Fruit fly (Drosophila melanogaster): ENCODE measurements around the gene CG11698.

CG11698 gene

dm6 chr3R:8334982-8335381, 23.0 kb downstream of the CG11698 start:
- no peak for TF ChIP-seq psq (optimal IDR thresholded peaks at IDR 0.05)
- TF ChIP-seq pan (optimal IDR thresholded peaks at IDR 0.05) = no peak
- no peak for TF ChIP-seq CG8478 (optimal IDR thresholded peaks at IDR 0.05)

- TF ChIP-seq EcR (GFP tag; optimal IDR thresholded peaks at IDR 0.05) = no peak
- TF ChIP-seq psq (optimal IDR thresholded peaks at IDR 0.05) = no peak
- TF ChIP-seq pan (optimal IDR thresholded peaks at IDR 0.05) = no peak
- TF ChIP-seq usp (GFP tag; optimal IDR thresholded peaks at IDR 0.05) = no peak
- no peak for TF ChIP-seq Dll (optimal IDR thresholded peaks at IDR 0.05)
- TF ChIP-seq CG8478 (optimal IDR thresholded peaks at IDR 0.05) = no peak
These were observed 24.1 kb downstream of the CG11698 start for dm6 chr3R:8336012-8336567.

- no peak for TF ChIP-seq CG8478 (optimal IDR thresholded peaks at IDR 0.05)
- no peak for TF ChIP-seq psq (optimal IDR thresholded peaks at IDR 0.05)
- TF ChIP-seq Dll (optimal IDR thresholded peaks at IDR 0.05) = no peak
- no peak for TF ChIP-seq EcR (GFP tag; optimal IDR thresholded peaks at IDR 0.05)
- TF ChIP-seq usp (GFP tag; optimal IDR thresholded peaks at IDR 0.05) = no peak
- TF ChIP-seq pan (optimal IDR thresholded peaks at IDR 0.05) = no peak
These were observed 28.8 kb downstream of the CG11698 start, which contains the start of the genes COX7A and Arl2 for dm6 chr3R:8340675-8341275. TSS of gene COX7A (minus strand) at chr3R:8341043. TSS of gene Arl2 (plus strand) at chr3R:8341100.

dm6 chr3R:8343251-8343744, 31.3 kb downstream of the CG11698 start, which contains the start of the genes PNKP and COX7AL:
TSS of gene PNKP (minus strand) at chr3R:8343516.
TSS of gene COX7AL (plus strand) at chr3R:8343669.
- TF ChIP-seq psq (optimal IDR thresholded peaks at IDR 0.05) (no peak), EcR (GFP tag; optimal IDR thresholded peaks at IDR 0.05) (no peak), usp (GFP tag; optimal IDR thresholded peaks at IDR 0.05) (no peak), Dll (optimal IDR thresholded peaks at IDR 0.05) (no peak), CG8478 (optimal IDR thresholded peaks at IDR 0.05) (no peak), pan (optimal IDR thresholded peaks at IDR 0.05) (no peak)

dm6 chr3R:8344174-8344573, 32.2 kb downstream of the CG11698 start, which contains the start of gene DppIII:
TSS of gene DppIII (plus strand) at chr3R:8344400.
- TF ChIP-seq EcR (GFP tag; optimal IDR thresholded peaks at IDR 0.05) (no peak), CG8478 (optimal IDR thresholded peaks at IDR 0.05) (no peak), usp (GFP tag; optimal IDR thresholded peaks at IDR 0.05) (no peak), psq (optimal IDR thresholded peaks at IDR 0.05) (no peak), Dll (optimal IDR thresholded peaks at IDR 0.05) (no peak), pan (optimal IDR thresholded peaks at IDR 0.05) (no peak)

dm6 chr3R:8347279-8347678, 35.3 kb downstream of the CG11698 start, which contains the start of gene CG7352:
TSS of gene CG7352 (plus strand) at chr3R:8347579.
- TF ChIP-seq pan (optimal IDR thresholded peaks at IDR 0.05) (no peak), EcR (GFP tag; optimal IDR thresholded peaks at IDR 0.05) (no peak), psq (optimal IDR thresholded peaks at IDR 0.05) (no peak), usp (GFP tag; optimal IDR thresholded peaks at IDR 0.05) (no peak), CG8478 (optimal IDR thresholded peaks at IDR 0.05) (no peak), Dll (optimal IDR thresholded peaks at IDR 0.05) (no peak)

dm6 chr3R:8347835-8348234, 35.8 kb downstream of the CG11698 start:
- TF ChIP-seq usp (GFP tag; optimal IDR thresholded peaks at IDR 0.05) = no peak
- no peak for TF ChIP-seq pan (optimal IDR thresholded peaks at IDR 0.05)
- TF ChIP-seq CG8478 (optimal IDR thresholded peaks at IDR 0.05) = no peak
- TF ChIP-seq Dll (optimal IDR thresholded peaks at IDR 0.05) = no peak
- no peak for TF ChIP-seq psq (optimal IDR thresholded peaks at IDR 0.05)
- no peak for TF ChIP-seq EcR (GFP tag; optimal IDR thresholded peaks at IDR 0.05)

- TF ChIP-seq psq (optimal IDR thresholded peaks at IDR 0.05) = no peak
- TF ChIP-seq pan (optimal IDR thresholded peaks at IDR 0.05) = no peak
- TF ChIP-seq Dll (optimal IDR thresholded peaks at IDR 0.05) = no peak
These were observed 37.1 kb downstream of the CG11698 start for dm6 chr3R:8349106-8349448.

dm6 chr3R:8349449-8350115, 37.6 kb downstream of the CG11698 start, which contains the start of gene Atg13:
TSS of gene Atg13 (plus strand) at chr3R:8349815.
- TF ChIP-seq CG8478 (optimal IDR thresholded peaks at IDR 0.05) (no peak), psq (optimal IDR thresholded peaks at IDR 0.05) (no peak), Dll (optimal IDR thresholded peaks at IDR 0.05) (no peak)

- TF ChIP-seq psq (optimal IDR thresholded peaks at IDR 0.05) = no peak
These were observed 41.2 kb downstream of the CG11698 start for dm6 chr3R:8352961-8353728.

dm6 chr3R:8353994-8354393, 42.0 kb downstream of the CG11698 start:
- TF ChIP-seq Dll (optimal IDR thresholded peaks at IDR 0.05) = no peak
- TF ChIP-seq pan (optimal IDR thresholded peaks at IDR 0.05) = no peak
- TF ChIP-seq CG8478 (optimal IDR thresholded peaks at IDR 0.05) = no peak
- no peak for TF ChIP-seq EcR (GFP tag; optimal IDR thresholded peaks at IDR 0.05)
- TF ChIP-seq usp (GFP tag; optimal IDR thresholded peaks at IDR 0.05) = no peak
- no peak for TF ChIP-seq psq (optimal IDR thresholded peaks at IDR 0.05)

dm6 chr3R:8354458-8354857, 42.5 kb downstream of the CG11698 start:
- TF ChIP-seq Dll (optimal IDR thresholded peaks at IDR 0.05) (no peak), pan (optimal IDR thresholded peaks at IDR 0.05) (no peak), psq (optimal IDR thresholded peaks at IDR 0.05) (no peak), usp (GFP tag; optimal IDR thresholded peaks at IDR 0.05) (no peak), CG8478 (optimal IDR thresholded peaks at IDR 0.05) (no peak), EcR (GFP tag; optimal IDR thresholded peaks at IDR 0.05) (no peak)
